Fruit fly (Drosophila melanogaster): ENCODE measurements around the gene CG1578.

Gene CG1578

dm6 chrX:11817183-11817972 lies 1.0 kb upstream of the CG1578 start:
- no peak for TF ChIP-seq CG34367 (tag; optimal IDR thresholded peaks at IDR 0.05)
- TF ChIP-seq CG8159 (tag; optimal IDR thresholded peaks at IDR 0.05), result no peak
- peak; percentile 22 for TF ChIP-seq CG13204 (GFP tag; optimal IDR thresholded peaks at IDR 0.05)
- peak; percentile 19 for TF ChIP-seq gl (tag; optimal IDR thresholded peaks at IDR 0.05)
- TF ChIP-seq fd96Ca (GFP tag; IDR thresholded peaks at IDR 0.05), result peak; percentile 48; the same call in 1 of the 3 replicates
- TF ChIP-seq CG12605 (GFP tag; IDR thresholded peaks at IDR 0.05), result 0 out of 2 replicates have a peak, but pooled peaks have one; percentile 6
- TF ChIP-seq Ets98B (GFP tag; IDR thresholded peaks at IDR 0.05), result peak; percentile 22; the same call in 1 of the 2 replicates

dm6 chrX:11815356-11816270 lies 738 bp downstream of the CG1578 start:
- TF ChIP-seq CG12605 (GFP tag; IDR thresholded peaks at IDR 0.05) (no peak), CG14655 (GFP tag; optimal IDR thresholded peaks at IDR 0.05) (peak; percentile 1), CG17806 (tag; optimal IDR thresholded peaks at IDR 0.05) (no peak), EcR (GFP tag; optimal IDR thresholded peaks at IDR 0.05) (no peak), CG15710 (tag; optimal IDR thresholded peaks at IDR 0.05) (no peak), gl (tag; optimal IDR thresholded peaks at IDR 0.05) (no peak), CG4496 (GFP tag; IDR thresholded peaks at IDR 0.05) (peak; percentile 33; the same call in 1 of the 3 replicates), CG13204 (GFP tag; optimal IDR thresholded peaks at IDR 0.05) (no peak)

dm6 chrX:11813721-11814161 lies 2.6 kb downstream of the CG1578 start:
- TF ChIP-seq CG15710 (tag; optimal IDR thresholded peaks at IDR 0.05), result no peak
- TF ChIP-seq EcR (GFP tag; optimal IDR thresholded peaks at IDR 0.05), result peak; percentile 26
- TF ChIP-seq Pif1B (GFP tag; optimal IDR thresholded peaks at IDR 0.05), result no peak
- no peak for TF ChIP-seq fd96Ca (GFP tag; IDR thresholded peaks at IDR 0.05)

dm6 chrX:11812828-11813227 lies 3.5 kb downstream of the CG1578 start:
- TF ChIP-seq Pif1B (GFP tag; optimal IDR thresholded peaks at IDR 0.05), result no peak
- no peak for TF ChIP-seq CG9948 (tag; optimal IDR thresholded peaks at IDR 0.05)
- no peak for TF ChIP-seq CG32121 (GFP tag; IDR thresholded peaks at IDR 0.05)
- TF ChIP-seq CG12605 (GFP tag; IDR thresholded peaks at IDR 0.05), result no peak
- TF ChIP-seq CG34367 (tag; optimal IDR thresholded peaks at IDR 0.05), result no peak
- no peak for TF ChIP-seq rn (GFP tag; IDR thresholded peaks at IDR 0.05)
- TF ChIP-seq EcR (GFP tag; optimal IDR thresholded peaks at IDR 0.05), result no peak

dm6 chrX:11806867-11807747 lies 9.2 kb downstream of the CG1578 start, which contains the start of gene Hsc70-3:
TSS of gene Hsc70-3 (minus strand) at chrX:11807117.
- TF ChIP-seq Pif1B (GFP tag; optimal IDR thresholded peaks at IDR 0.05) (peak; percentile 44), gl (tag; optimal IDR thresholded peaks at IDR 0.05) (peak; percentile 7), EcR (GFP tag; optimal IDR thresholded peaks at IDR 0.05) (peak; percentile 31), Ets98B (GFP tag; IDR thresholded peaks at IDR 0.05) (peak; percentile 52), CG12605 (GFP tag; IDR thresholded peaks at IDR 0.05) (peak; percentile 42; the same call in 1 of the 2 replicates), CG34367 (tag; optimal IDR thresholded peaks at IDR 0.05) (no peak), Pif1A (GFP tag; optimal IDR thresholded peaks at IDR 0.05) (peak; percentile 37), CG14655 (GFP tag; optimal IDR thresholded peaks at IDR 0.05) (peak; percentile 5), fd96Ca (GFP tag; IDR thresholded peaks at IDR 0.05) (no peak; the same call in 2 of the 3 replicates), CG4496 (GFP tag; IDR thresholded peaks at IDR 0.05) (peak; percentile 45; the same call in 1 of the 3 replicates), Snoo (tag; optimal IDR thresholded peaks at IDR 0.05) (peak; percentile 4)

- TF ChIP-seq CG4496 (GFP tag; IDR thresholded peaks at IDR 0.05) (0 out of 3 replicates have a peak, but pooled peaks have one; percentile 42), CG15710 (tag; optimal IDR thresholded peaks at IDR 0.05) (no peak), fd96Ca (GFP tag; IDR thresholded peaks at IDR 0.05) (no peak; the same call in 2 of the 3 replicates), rn (GFP tag; IDR thresholded peaks at IDR 0.05) (no peak), CG9948 (tag; optimal IDR thresholded peaks at IDR 0.05) (no peak), Pif1A (GFP tag; optimal IDR thresholded peaks at IDR 0.05) (no peak), EcR (GFP tag; optimal IDR thresholded peaks at IDR 0.05) (no peak), CG32121 (GFP tag; IDR thresholded peaks at IDR 0.05) (0 out of 2 replicates have a peak, but pooled peaks have one; percentile 16), CG8301 (tag; optimal IDR thresholded peaks at IDR 0.05) (no peak), gl (tag; optimal IDR thresholded peaks at IDR 0.05) (peak; percentile 5), CG17806 (tag; optimal IDR thresholded peaks at IDR 0.05) (no peak), CG12605 (GFP tag; IDR thresholded peaks at IDR 0.05) (no peak), Pif1B (GFP tag; optimal IDR thresholded peaks at IDR 0.05) (no peak), CG10348 (GFP tag; IDR thresholded peaks at IDR 0.05) (no peak), Ets98B (GFP tag; IDR thresholded peaks at IDR 0.05) (0 out of 2 replicates have a peak, but pooled peaks have one; percentile 20)
Measured at dm6 chrX:11806196-11806595, 10.2 kb downstream of the CG1578 start.

Measured in whole organism, pupa.